Fruit fly (Drosophila melanogaster) S2 (cell line): ENCODE measurements around the gene TwdlR.

Experiments used
- CG8478 ChIP-seq: fragments of >200 bp; optimal IDR thresholded peaks from 2 replicates; lab custom pipeline; 2018
- CTCF ChIP-seq, 2 experiments: fragments of >200 bp; optimal IDR thresholded peaks; 2 replicates each; lab custom pipeline; 2018

The TwdlR gene

DNA sequence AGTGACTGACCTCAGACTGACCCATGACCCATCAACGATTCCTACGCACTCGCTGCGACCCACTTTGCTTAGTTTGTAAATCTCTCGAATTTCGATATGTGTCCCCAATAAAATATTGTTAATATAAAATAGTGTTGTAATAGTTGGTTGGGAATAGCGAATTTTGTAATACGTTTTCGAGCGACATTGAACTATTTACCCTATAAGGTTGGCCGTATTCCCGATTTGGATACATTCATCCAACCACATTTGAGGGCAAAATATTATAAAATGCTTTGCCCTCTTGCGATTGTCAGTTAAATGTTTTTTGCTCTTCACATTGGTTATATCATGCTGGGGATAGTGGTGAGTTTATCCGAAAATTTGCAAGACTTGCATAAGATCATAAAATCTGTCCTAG, at the start of gene TwdlR:
Gene TwdlR, plus strand, starts transcription at position 301 of the 400 bp plus-strand sequence.
- TF ChIP-seq CTCF (optimal IDR thresholded peaks at IDR 0.05; lab: Kevin White, UChicago) (no peak), CG8478 (no peak)

dm6 chr3R:26588158-26588584, 46.5 kb upstream of the TwdlR start:
- no peak for TF ChIP-seq CG8478

dm6 chr3R:26593847-26594542, 40.7 kb upstream of the TwdlR start:
- TF ChIP-seq CTCF (optimal IDR thresholded peaks at IDR 0.05; lab: Kevin White, UChicago) (no peak), CG8478 (no peak)

DNA sequence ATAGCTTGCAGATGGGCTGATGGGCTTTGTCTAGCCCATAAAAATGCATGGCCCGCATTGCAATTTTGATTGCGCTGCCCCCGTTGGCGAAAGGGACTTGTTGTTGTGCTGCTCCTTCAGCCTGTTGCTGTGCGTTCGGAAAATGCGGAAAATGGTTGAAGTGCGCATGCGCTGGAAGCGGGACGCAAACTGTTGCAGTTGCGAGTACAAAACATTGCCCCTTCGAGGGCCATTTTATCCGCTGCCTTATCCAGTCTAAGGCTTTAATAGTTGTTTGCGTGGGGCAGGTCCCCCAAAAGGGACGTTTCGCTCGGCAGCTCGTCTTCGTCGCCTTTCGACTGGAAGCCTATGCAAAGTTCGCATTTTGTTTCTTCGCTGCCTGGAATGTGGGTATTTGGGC, 28.2 kb upstream of the TwdlR start:
- TF ChIP-seq CG8478: no peak
- no peak for TF ChIP-seq CTCF (optimal IDR thresholded peaks at IDR 0.05; lab: Kevin White, UChicago)

DNA sequence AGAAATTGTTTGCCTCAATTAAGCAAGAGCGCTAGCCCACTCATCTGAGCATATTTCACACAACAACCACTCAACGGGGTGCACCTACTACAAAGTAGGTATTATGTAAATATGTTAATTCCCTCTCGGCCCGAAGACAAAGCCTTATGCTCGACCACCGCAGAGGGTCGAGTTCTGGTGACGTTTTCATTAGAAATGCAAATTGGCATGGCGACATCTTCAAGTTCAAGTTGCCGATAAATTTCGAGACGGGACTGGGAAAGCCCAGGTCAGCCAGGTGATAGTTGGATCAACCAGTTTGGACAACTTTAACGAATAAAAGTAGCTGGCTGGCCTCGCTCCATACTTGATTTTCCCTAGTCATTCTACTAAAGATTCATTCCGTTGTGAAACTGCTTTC, 19.3 kb upstream of the TwdlR start:
- no peak for TF ChIP-seq CG8478
- TF ChIP-seq CTCF (optimal IDR thresholded peaks at IDR 0.05; lab: Kevin White, UChicago): no peak

dm6 chr3R:26618818-26619217, 15.9 kb upstream of the TwdlR start, which contains the start of gene TwdlM:
TSS of gene TwdlM (plus strand) at chr3R:26619118.
- TF ChIP-seq CG8478 (no peak), CTCF (optimal IDR thresholded peaks at IDR 0.05; lab: Kevin White, UChicago) (no peak)

- TF ChIP-seq CG8478 (no peak), CTCF (optimal IDR thresholded peaks at IDR 0.05; lab: Kevin White, UChicago) (no peak)
These were observed 13.3 kb upstream of the TwdlR start, which contains the start of gene TwdlP for dm6 chr3R:26621314-26621813. TSS of gene TwdlP (minus strand) at chr3R:26621364.

- no peak for TF ChIP-seq CG8478
These were observed 11.2 kb upstream of the TwdlR start, which contains the start of gene TwdlB for dm6 chr3R:26623493-26623956. TSS of gene TwdlB (minus strand) at chr3R:26623543.

dm6 chr3R:26625552-26625951, 9.1 kb upstream of the TwdlR start, which contains the start of gene TwdlL:
TSS of gene TwdlL (minus strand) at chr3R:26625652.
- TF ChIP-seq CTCF (optimal IDR thresholded peaks at IDR 0.05; lab: Kevin White, UChicago): no peak
- TF ChIP-seq CG8478: no peak

dm6 chr3R:26626638-26627037, 8.0 kb upstream of the TwdlR start, which contains the start of gene TwdlO:
TSS of gene TwdlO (minus strand) at chr3R:26626738.
- no peak for TF ChIP-seq CTCF (optimal IDR thresholded peaks at IDR 0.05; lab: Kevin White, UChicago)
- no peak for TF ChIP-seq CG8478

DNA sequence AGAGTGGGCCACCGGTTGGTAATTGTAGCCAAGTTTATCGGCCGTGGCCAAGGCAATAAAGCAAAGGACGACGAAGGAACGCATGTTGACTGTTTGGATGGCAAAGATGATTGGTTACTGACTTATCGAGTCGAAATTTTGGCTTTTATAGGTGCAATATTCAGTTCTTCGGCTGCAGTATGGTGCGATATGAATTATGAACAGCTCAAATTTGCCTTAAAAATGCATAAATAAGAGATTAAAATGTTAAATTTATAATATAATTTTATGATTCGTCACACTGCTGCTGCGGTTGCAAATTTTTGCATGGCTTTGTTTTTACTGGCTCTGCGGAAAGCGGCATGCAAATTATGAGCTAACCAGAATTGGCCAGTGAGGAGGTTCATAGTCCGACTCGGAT, 6.1 kb upstream of the TwdlR start, which contains the start of gene TwdlK:
Gene TwdlK, minus strand, starts transcription at position 101 of the 400 bp plus-strand sequence.
- TF ChIP-seq CG8478 (no peak), CTCF (optimal IDR thresholded peaks at IDR 0.05; lab: Kevin White, UChicago) (no peak)

dm6 chr3R:26629618-26630017, 5.1 kb upstream of the TwdlR start, which contains the start of gene TwdlJ:
TSS of gene TwdlJ (plus strand) at chr3R:26629918.
- TF ChIP-seq CG8478 (no peak), CTCF (optimal IDR thresholded peaks at IDR 0.05; lab: Kevin White, UChicago) (no peak)

DNA sequence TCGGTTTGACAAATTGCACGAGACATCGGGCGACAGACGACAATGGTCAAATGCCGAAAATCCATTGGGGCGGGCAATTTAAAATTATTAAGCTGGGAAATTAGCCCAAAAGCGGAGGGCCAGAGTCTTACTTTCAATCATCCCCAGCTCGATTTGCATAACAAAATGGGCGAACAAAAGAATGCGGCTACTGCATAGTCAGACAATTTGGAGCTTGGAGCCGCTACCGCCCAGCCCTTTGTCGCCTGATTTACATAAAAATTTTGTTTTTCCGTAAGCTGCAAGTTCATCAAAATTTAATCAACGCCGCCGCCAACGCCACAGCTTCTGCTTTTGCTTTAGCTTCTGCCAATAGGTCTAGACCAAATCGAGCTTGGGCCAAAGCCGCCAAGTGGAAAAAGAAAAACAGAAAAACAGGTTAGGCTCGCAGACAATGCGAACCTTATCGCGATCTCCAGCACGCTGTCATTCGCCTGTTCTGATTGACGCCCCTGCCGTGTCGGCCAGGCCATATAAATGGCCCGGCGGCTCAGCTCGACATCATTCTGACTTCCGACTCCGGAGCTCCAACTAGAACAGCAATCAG, 3.3 kb upstream of the TwdlR start, which contains the start of gene TwdlN:
Gene TwdlN, plus strand, starts transcription at position 536 of the 586 bp plus-strand sequence.
- TF ChIP-seq CTCF (optimal IDR thresholded peaks at IDR 0.05; lab: Kevin White, UChicago) (no peak), CG8478 (no peak)

- TF ChIP-seq CG8478 (no peak), CTCF (optimal IDR thresholded peaks at IDR 0.05; lab: Kevin White, UChicago) (no peak)
These were observed 1.7 kb upstream of the TwdlR start for dm6 chr3R:26633010-26633409.

dm6 chr3R:26633432-26633831, 1.3 kb upstream of the TwdlR start, which contains the start of gene TwdlH:
TSS of gene TwdlH (plus strand) at chr3R:26633732.
- no peak for TF ChIP-seq CTCF (optimal IDR thresholded peaks at IDR 0.05; lab: Kevin White, UChicago)
- no peak for TF ChIP-seq CG8478

- TF ChIP-seq CTCF (optimal IDR thresholded peaks at IDR 0.05; lab: Kevin White, UChicago) (no peak), CG8478 (no peak)
These were observed 1.7 kb downstream of the TwdlR start, which contains the start of gene TwdlS for dm6 chr3R:26636388-26636787. TSS of gene TwdlS (plus strand) at chr3R:26636688.
